Worm (Caenorhabditis elegans) whole organism, L2 larva: ENCODE measurements around the gene clec-257.

Experiments used
- F13H6.1 ChIP-seq: sonication (generic microtip); optimal IDR thresholded peaks from 2 replicates; lab custom pipeline; 2016; ENCODE audit warnings: missing genetic modification characterization, missing compliant biosample characterization
- R02D3.7 ChIP-seq: fragments of 150-350 bp; optimal IDR thresholded peaks from 2 replicates; lab custom pipeline; 2014; ENCODE audit warnings: missing biosample characterization, missing genetic modification characterization
- Y55F3AM.14 ChIP-seq: fragments of 200-800 bp; sonication (Bioruptor generic); optimal IDR thresholded peaks from 2 replicates; lab custom pipeline; 2018; ENCODE audit warnings: mild to moderate bottlenecking, missing genetic modification characterization, missing compliant biosample characterization
- ZK546.5 ChIP-seq: sonication (generic microtip); optimal IDR thresholded peaks from 2 replicates; lab custom pipeline; 2017; ENCODE audit warnings: missing biosample characterization, missing genetic modification characterization
- alr-1 ChIP-seq: fragments of 150-350 bp; optimal IDR thresholded peaks from 2 replicates; lab custom pipeline; 2014; ENCODE audit warnings: missing biosample characterization, missing genetic modification characterization
- aly-2 ChIP-seq: fragments of 150-350 bp; optimal IDR thresholded peaks from 2 replicates; lab custom pipeline; 2014; ENCODE audit warnings: missing biosample characterization, missing genetic modification characterization
- ama-1 ChIP-seq: fragments of 150-350 bp; optimal IDR thresholded peaks from 2 replicates; lab custom pipeline; 2018; ENCODE audit warnings: inconsistent platforms
- blmp-1 ChIP-seq: sonication (generic microtip); optimal IDR thresholded peaks from 2 replicates; lab custom pipeline; 2017; ENCODE audit warnings: missing genetic modification characterization, mild to moderate bottlenecking, missing compliant biosample characterization, antibody characterized with exemption, moderate library complexity; ENCODE audit not compliant: insufficient read depth
- ceh-16 ChIP-seq: fragments of 150-350 bp; optimal IDR thresholded peaks from 2 replicates; lab custom pipeline; 2014; ENCODE audit warnings: missing biosample characterization, missing genetic modification characterization
- ceh-82 ChIP-seq: fragments of 150-350 bp; optimal IDR thresholded peaks from 2 replicates; lab custom pipeline; 2014; ENCODE audit warnings: missing biosample characterization, missing genetic modification characterization
- crh-2 ChIP-seq: sonication (generic microtip); optimal IDR thresholded peaks from 2 replicates; lab custom pipeline; 2017; ENCODE audit warnings: missing biosample characterization, missing genetic modification characterization
- dmd-4 ChIP-seq: sonication (generic microtip); optimal IDR thresholded peaks from 2 replicates; lab custom pipeline; 2017; ENCODE audit warnings: missing biosample characterization, missing genetic modification characterization
- egl-27 ChIP-seq: sonication (generic microtip); optimal IDR thresholded peaks from 3 replicates; lab custom pipeline; 2017; ENCODE audit warnings: missing biosample characterization, missing genetic modification reagents, missing genetic modification characterization
- elt-3 ChIP-seq: sonication (generic microtip); optimal IDR thresholded peaks from 2 replicates; lab custom pipeline; 2017; ENCODE audit warnings: missing biosample characterization, missing genetic modification characterization
- fos-1 ChIP-seq: fragments of 150-350 bp; optimal IDR thresholded peaks from 2 replicates; lab custom pipeline; 2014; ENCODE audit warnings: missing biosample characterization, missing genetic modification characterization
- gmeb-1 ChIP-seq: fragments of 150-350 bp; optimal IDR thresholded peaks from 2 replicates; lab custom pipeline; 2014; ENCODE audit warnings: missing biosample characterization, missing genetic modification characterization
- lin-11 ChIP-seq: fragments of 150-350 bp; sonication (generic microtip); optimal IDR thresholded peaks from 2 replicates; lab custom pipeline; 2014; ENCODE audit warnings: missing biosample characterization, missing genetic modification characterization, inconsistent platforms, mixed read lengths
- lin-13 ChIP-seq: fragments of 150-350 bp; optimal IDR thresholded peaks from 2 replicates; lab custom pipeline; 2014; ENCODE audit warnings: missing biosample characterization, missing genetic modification reagents, missing genetic modification characterization
- lin-39 ChIP-seq: fragments of 150-350 bp; optimal IDR thresholded peaks from 2 replicates; lab custom pipeline; 2014; ENCODE audit warnings: missing biosample characterization, missing genetic modification reagents, missing genetic modification characterization
- lsy-2 ChIP-seq, 2 experiments: fragments of 150-350 bp in 1 of 2; sonication (generic microtip) in 1 of 2; optimal IDR thresholded peaks; 2 replicates each; lab custom pipeline; 2014 to 2017; ENCODE audit warnings: missing biosample characterization in 2 of 2, missing genetic modification characterization in 2 of 2
- mab-5 ChIP-seq: fragments of 150-350 bp; optimal IDR thresholded peaks from 2 replicates; lab custom pipeline; 2014; ENCODE audit warnings: missing biosample characterization, missing genetic modification characterization
- mbf-1 ChIP-seq: sonication (generic microtip); optimal IDR thresholded peaks from 2 replicates; lab custom pipeline; 2017; ENCODE audit warnings: missing biosample characterization, missing genetic modification characterization
- nhr-10 ChIP-seq: sonication (generic microtip); optimal IDR thresholded peaks from 2 replicates; lab custom pipeline; 2017; ENCODE audit warnings: missing biosample characterization, missing genetic modification characterization
- nhr-11 ChIP-seq: fragments of 150-350 bp; optimal IDR thresholded peaks from 2 replicates; lab custom pipeline; 2014; ENCODE audit warnings: missing biosample characterization, missing genetic modification characterization
- nhr-12 ChIP-seq: fragments of 150-350 bp; optimal IDR thresholded peaks from 2 replicates; lab custom pipeline; 2014; ENCODE audit warnings: missing biosample characterization, missing genetic modification characterization
- nhr-129 ChIP-seq: fragments of 150-350 bp; optimal IDR thresholded peaks from 2 replicates; lab custom pipeline; 2014; ENCODE audit warnings: missing biosample characterization, missing genetic modification characterization
- nhr-23 ChIP-seq: fragments of 150-350 bp; optimal IDR thresholded peaks from 2 replicates; lab custom pipeline; 2014; ENCODE audit warnings: missing biosample characterization, missing genetic modification reagents, missing genetic modification characterization
- nhr-237 ChIP-seq: fragments of 150-350 bp; optimal IDR thresholded peaks from 2 replicates; lab custom pipeline; 2014; ENCODE audit warnings: missing biosample characterization, missing genetic modification characterization
- nhr-25 ChIP-seq: fragments of 150-350 bp; sonication (generic microtip); optimal IDR thresholded peaks from 3 replicates; lab custom pipeline; 2014; ENCODE audit warnings: missing biosample characterization, missing genetic modification characterization
- nhr-6 ChIP-seq: fragments of 150-350 bp; optimal IDR thresholded peaks from 2 replicates; lab custom pipeline; 2014; ENCODE audit warnings: missing biosample characterization, missing genetic modification characterization
- nhr-77 ChIP-seq: fragments of 150-350 bp; optimal IDR thresholded peaks from 2 replicates; lab custom pipeline; 2014; ENCODE audit warnings: missing biosample characterization, missing genetic modification characterization
- peb-1 ChIP-seq: fragments of 150-350 bp; optimal IDR thresholded peaks from 2 replicates; lab custom pipeline; 2014; ENCODE audit warnings: missing biosample characterization, missing genetic modification characterization
- sem-4 ChIP-seq: fragments of 150-350 bp; optimal IDR thresholded peaks from 2 replicates; lab custom pipeline; 2014; ENCODE audit warnings: missing biosample characterization, missing genetic modification reagents, missing genetic modification characterization
- skn-1 ChIP-seq: sonication (generic microtip); optimal IDR thresholded peaks from 2 replicates; lab custom pipeline; 2017; ENCODE audit warnings: missing biosample characterization, missing genetic modification characterization
- sma-3 ChIP-seq: sonication (generic microtip); optimal IDR thresholded peaks from 2 replicates; lab custom pipeline; 2016; ENCODE audit warnings: missing genetic modification reagents, missing genetic modification characterization, missing compliant biosample characterization
- sma-9 ChIP-seq, 2 experiments: fragments of 150-350 bp in 1 of 2; sonication (generic microtip) in 1 of 2; optimal IDR thresholded peaks; 2 replicates each; lab custom pipeline; 2014 to 2016; ENCODE audit warnings: missing genetic modification characterization in 2 of 2, mild to moderate bottlenecking in 1 of 2, missing biosample characterization in 1 of 2, missing compliant biosample characterization in 1 of 2, missing genetic modification reagents in 1 of 2, moderate library complexity in 1 of 2
- snpc-4 ChIP-seq: fragments of 150-350 bp; optimal IDR thresholded peaks from 2 replicates; lab custom pipeline; 2014; ENCODE audit warnings: missing biosample characterization, missing genetic modification characterization
- unc-39 ChIP-seq: fragments of 150-350 bp; optimal IDR thresholded peaks from 2 replicates; lab custom pipeline; 2014; ENCODE audit warnings: missing biosample characterization, missing genetic modification characterization
- unc-55 ChIP-seq: fragments of 150-350 bp; sonication (generic microtip); optimal IDR thresholded peaks from 3 replicates; lab custom pipeline; 2014; ENCODE audit warnings: missing biosample characterization, missing genetic modification reagents, missing genetic modification characterization
- unc-62 ChIP-seq: fragments of 150-350 bp; optimal IDR thresholded peaks from 2 replicates; lab custom pipeline; 2014; ENCODE audit warnings: missing biosample characterization, missing genetic modification reagents, missing genetic modification characterization
- ztf-1 ChIP-seq: fragments of 200-800 bp; sonication (Bioruptor generic); conservative IDR thresholded peaks from 2 replicates; pipeline ENCODE4 v1.3.6; 2022; ENCODE audit warnings: missing genetic modification characterization, missing compliant biosample characterization
- ztf-11 ChIP-seq: sonication (generic microtip); optimal IDR thresholded peaks from 2 replicates; lab custom pipeline; 2017; ENCODE audit warnings: missing biosample characterization, missing genetic modification characterization

The clec-257 gene

ce11 chrV:18808621-18809020 is 35.8 kb downstream of the clec-257 start, which contains the start of gene C54E10.6:
TSS of gene C54E10.6 (minus strand) at chrV:18808729.
- TF ChIP-seq sma-3 (no peak), skn-1 (tag; lab: Kevin White, UChicago) (no peak), lin-13 (GFP tag; lab: Kevin White, UChicago) (no peak), ztf-11 (tag; lab: Kevin White, UChicago) (no peak), nhr-129 (tag; lab: Kevin White, UChicago) (no peak), lin-11 (tag; lab: Kevin White, UChicago) (peak; percentile 2), ama-1 (lab: Kevin White, UChicago) (no peak), nhr-6 (no peak), mbf-1 (tag; lab: Kevin White, UChicago) (no peak), alr-1 (no peak), unc-55 (GFP tag; lab: Kevin White, UChicago) (peak; percentile 21), unc-62 (GFP tag; lab: Kevin White, UChicago) (no peak), egl-27 (no peak), lsy-2 (tag; optimal IDR thresholded peaks at IDR 0.05; lab: Kevin White, UChicago) (peak in 1 of 2 experiments; percentile 8), sma-9 (GFP tag; optimal IDR thresholded peaks at IDR 0.05; lab: Kevin White, UChicago) (peak; percentile 13), sma-9 (tag; optimal IDR thresholded peaks at IDR 0.05; lab: Kevin White, UChicago) (no peak), unc-39 (no peak), lin-39 (tag; lab: Kevin White, UChicago) (no peak)

ce11 chrV:18810705-18811104 is 37.8 kb downstream of the clec-257 start, which contains the start of gene C54E10.3:
TSS of gene C54E10.3 (plus strand) at chrV:18811005.
- no peak for TF ChIP-seq sem-4 (tag; lab: Kevin White, UChicago)
- TF ChIP-seq crh-2 (tag; lab: Kevin White, UChicago) = no peak
- no peak for TF ChIP-seq unc-39
- no peak for TF ChIP-seq unc-55 (GFP tag; lab: Kevin White, UChicago)
- no peak for TF ChIP-seq ama-1 (lab: Kevin White, UChicago)
- TF ChIP-seq sma-9 (GFP tag; optimal IDR thresholded peaks at IDR 0.05; lab: Kevin White, UChicago) = no peak
- TF ChIP-seq sma-9 (tag; optimal IDR thresholded peaks at IDR 0.05; lab: Kevin White, UChicago) = no peak
- TF ChIP-seq ceh-82 = no peak
- no peak for TF ChIP-seq blmp-1 (tag; lab: Kevin White, UChicago)
- no peak for TF ChIP-seq nhr-12 (tag; lab: Kevin White, UChicago)
- TF ChIP-seq gmeb-1 (tag; lab: Kevin White, UChicago) = no peak
- TF ChIP-seq ZK546.5 (tag; lab: Kevin White, UChicago) = no peak
- no peak for TF ChIP-seq dmd-4 (tag; lab: Kevin White, UChicago)
- no peak for TF ChIP-seq lin-13 (GFP tag; lab: Kevin White, UChicago)
- TF ChIP-seq nhr-25 = no peak
- no peak for TF ChIP-seq nhr-10
- no peak for TF ChIP-seq Y55F3AM.14 (GFP tag; lab: Kevin White, UChicago)
- TF ChIP-seq fos-1 (tag; lab: Kevin White, UChicago) = no peak
- TF ChIP-seq elt-3 (tag; lab: Kevin White, UChicago) = no peak
- no peak for TF ChIP-seq alr-1
- no peak for TF ChIP-seq R02D3.7 (tag; lab: Kevin White, UChicago)

DNA sequence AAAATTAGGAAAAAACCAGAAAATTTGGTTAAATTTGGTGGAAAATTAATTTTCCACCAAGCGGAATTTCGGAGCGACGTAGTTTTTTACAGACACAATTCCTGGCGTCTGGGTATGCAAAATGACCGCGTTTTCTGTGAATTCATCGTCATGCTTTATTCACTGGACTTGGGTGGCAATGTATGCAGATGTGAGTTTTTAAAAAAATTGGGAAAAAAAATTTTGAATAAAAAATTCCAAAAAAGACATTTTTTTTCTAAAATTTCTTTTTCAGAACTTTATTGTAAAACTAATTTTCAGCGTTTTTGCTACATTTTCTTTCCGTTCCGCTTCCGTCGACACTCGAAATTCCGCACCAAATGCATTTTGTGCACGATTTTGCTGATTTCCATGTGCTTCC is 38.5 kb downstream of the clec-257 start, which contains the start of gene C54E10.7:
TSS of gene C54E10.7 (plus strand) at position 301 of the 400 bp plus-strand sequence.
- TF ChIP-seq nhr-11 (tag; lab: Kevin White, UChicago) = no peak
- TF ChIP-seq lin-11 (tag; lab: Kevin White, UChicago) = no peak
- TF ChIP-seq peb-1 (tag; lab: Kevin White, UChicago) = no peak
- no peak for TF ChIP-seq mbf-1 (tag; lab: Kevin White, UChicago)
- no peak for TF ChIP-seq ceh-16 (tag; lab: Kevin White, UChicago)

ce11 chrV:18819643-18820042 is 46.8 kb downstream of the clec-257 start, which contains the start of gene ncs-5:
TSS of gene ncs-5 (plus strand) at chrV:18819766.
- TF ChIP-seq lsy-2 (tag; optimal IDR thresholded peaks at IDR 0.05; lab: Kevin White, UChicago) (no peak), nhr-11 (tag; lab: Kevin White, UChicago) (no peak), nhr-129 (tag; lab: Kevin White, UChicago) (no peak), lin-13 (GFP tag; lab: Kevin White, UChicago) (no peak)

ce11 chrV:18821569-18821968 is 48.7 kb downstream of the clec-257 start:
- TF ChIP-seq mbf-1 (tag; lab: Kevin White, UChicago) (no peak), nhr-11 (tag; lab: Kevin White, UChicago) (no peak), unc-55 (GFP tag; lab: Kevin White, UChicago) (no peak), aly-2 (no peak), ztf-1 (no peak), nhr-23 (tag; lab: Kevin White, UChicago) (no peak), Y55F3AM.14 (GFP tag; lab: Kevin White, UChicago) (no peak), nhr-77 (tag; lab: Kevin White, UChicago) (no peak), skn-1 (tag; lab: Kevin White, UChicago) (no peak), nhr-237 (tag; lab: Kevin White, UChicago) (no peak), gmeb-1 (tag; lab: Kevin White, UChicago) (no peak), snpc-4 (tag; lab: Kevin White, UChicago) (no peak), mab-5 (tag; lab: Kevin White, UChicago) (no peak), F13H6.1 (tag; lab: Kevin White, UChicago) (no peak), ZK546.5 (tag; lab: Kevin White, UChicago) (no peak)
